Fruit fly (Drosophila melanogaster) whole organism, pupa: ENCODE measurements around the gene mura.

Source experiments
- CG10348 ChIP-seq: fragments of 200-800 bp; sonication (Bioruptor generic); IDR thresholded peaks from 2 replicates; pipeline ENCODE4 v1.3.6; 2022; ENCODE audit warnings: missing biosample characterization, missing genetic modification characterization
- CG12605 ChIP-seq: fragments of 200-800 bp; sonication (Bioruptor generic); IDR thresholded peaks from 2 replicates; pipeline ENCODE4 v1.3.6; 2022; ENCODE audit warnings: missing biosample characterization, missing genetic modification characterization
- CG13204 ChIP-seq: fragments of 200-800 bp; sonication (Bioruptor generic); optimal IDR thresholded peaks from 2 replicates; lab custom pipeline; 2018; ENCODE audit warnings: missing biosample characterization, mild to moderate bottlenecking, missing genetic modification characterization, moderate library complexity
- CG14655 ChIP-seq: fragments of 200-800 bp; sonication (Bioruptor generic); optimal IDR thresholded peaks from 3 replicates; lab custom pipeline; 2017; ENCODE audit warnings: mild to moderate bottlenecking, missing biosample characterization, missing genetic modification reagents, missing genetic modification characterization
- CG15710 ChIP-seq: fragments of 200-800 bp; sonication (Bioruptor generic); optimal IDR thresholded peaks from 2 replicates; lab custom pipeline; 2018; ENCODE audit warnings: missing biosample characterization, mild to moderate bottlenecking, missing genetic modification characterization, moderate library complexity
- CG17806 ChIP-seq: fragments of 200-800 bp; sonication (Bioruptor generic); optimal IDR thresholded peaks from 2 replicates; lab custom pipeline; 2018; ENCODE audit warnings: missing biosample characterization, mild to moderate bottlenecking, missing genetic modification characterization, moderate library complexity
- CG32121 ChIP-seq: fragments of 200-800 bp; sonication (Bioruptor generic); IDR thresholded peaks from 2 replicates; pipeline ENCODE4 v1.3.6; 2022; ENCODE audit warnings: missing biosample characterization, missing genetic modification characterization
- CG34367 ChIP-seq: fragments of 200-800 bp; sonication (Bioruptor generic); optimal IDR thresholded peaks from 2 replicates; lab custom pipeline; 2018; ENCODE audit warnings: missing biosample characterization, mild to moderate bottlenecking, missing genetic modification characterization
- CG4496 ChIP-seq: fragments of 200-800 bp; sonication (Bioruptor generic); IDR thresholded peaks from 3 replicates; pipeline ENCODE4 v1.3.6; 2022; ENCODE audit warnings: missing biosample characterization, missing genetic modification characterization
- CG8159 ChIP-seq: fragments of 200-800 bp; sonication (Bioruptor generic); optimal IDR thresholded peaks from 3 replicates; lab custom pipeline; 2018; ENCODE audit warnings: missing biosample characterization, mild to moderate bottlenecking, missing genetic modification characterization, moderate library complexity
- CG8301 ChIP-seq: fragments of 200-800 bp; sonication (Bioruptor generic); optimal IDR thresholded peaks from 2 replicates; lab custom pipeline; 2018; ENCODE audit warnings: missing biosample characterization, mild to moderate bottlenecking, missing genetic modification characterization
- CG9948 ChIP-seq: fragments of 200-800 bp; sonication (Bioruptor generic); optimal IDR thresholded peaks from 2 replicates; lab custom pipeline; 2018; ENCODE audit warnings: missing biosample characterization, mild to moderate bottlenecking, missing genetic modification characterization, moderate library complexity
- D1 ChIP-seq: fragments of 200-800 bp; sonication (Bioruptor generic); optimal IDR thresholded peaks from 2 replicates; lab custom pipeline; 2018; ENCODE audit warnings: missing biosample characterization, mild to moderate bottlenecking, missing genetic modification characterization, moderate library complexity
- EcR ChIP-seq: fragments of 200-800 bp; sonication (Bioruptor generic); optimal IDR thresholded peaks from 3 replicates; lab custom pipeline; 2019; ENCODE audit warnings: missing biosample characterization, missing genetic modification characterization, mild to moderate bottlenecking, moderate library complexity, missing genetic modification reagents
- Ets98B ChIP-seq: fragments of 200-800 bp; sonication (Bioruptor generic); IDR thresholded peaks from 2 replicates; pipeline ENCODE4 v1.3.6; 2022; ENCODE audit warnings: missing biosample characterization, missing genetic modification characterization
- Pif1A ChIP-seq: fragments of 200-800 bp; sonication (Bioruptor generic); optimal IDR thresholded peaks from 3 replicates; lab custom pipeline; 2016; ENCODE audit warnings: missing biosample characterization, missing genetic modification characterization
- Pif1B ChIP-seq: fragments of 200-800 bp; sonication (Bioruptor generic); optimal IDR thresholded peaks from 3 replicates; lab custom pipeline; 2016; ENCODE audit warnings: missing biosample characterization, missing genetic modification characterization
- Snoo ChIP-seq: fragments of 200-800 bp; sonication (Bioruptor generic); optimal IDR thresholded peaks from 3 replicates; lab custom pipeline; 2017; ENCODE audit warnings: missing biosample characterization, mild to moderate bottlenecking, missing genetic modification characterization, inconsistent platforms
- fd96Ca ChIP-seq: fragments of 200-800 bp; sonication (Bioruptor generic); IDR thresholded peaks from 3 replicates; pipeline ENCODE4 v1.3.6; 2022; ENCODE audit warnings: missing biosample characterization, missing genetic modification characterization
- rn ChIP-seq: fragments of 200-800 bp; sonication (Bioruptor generic); IDR thresholded peaks from 2 replicates; pipeline ENCODE4 v1.3.6; 2022; ENCODE audit warnings: missing biosample characterization, missing genetic modification characterization

mura gene

dm6 chr3R:9500193-9501051 is 51.2 kb downstream of the mura start:
- TF ChIP-seq EcR (GFP tag; lab: Kevin White, UChicago) (peak; percentile 91), CG8301 (tag; lab: Kevin White, UChicago) (no peak), CG4496 (GFP tag; lab: Robert Waterston, UW) (0 out of 3 replicates have a peak, but pooled peaks have one; percentile 12)

dm6 chr3R:9499238-9499637 is 52.4 kb downstream of the mura start:
- TF ChIP-seq CG13204 (GFP tag; lab: Kevin White, UChicago): no peak
- no peak for TF ChIP-seq CG10348 (GFP tag; lab: Robert Waterston, UW)
- no peak for TF ChIP-seq CG12605
- no peak for TF ChIP-seq CG32121
- no peak for TF ChIP-seq rn
- TF ChIP-seq Pif1B: no peak

dm6 chr3R:9496748-9497147 is 54.9 kb downstream of the mura start:
- TF ChIP-seq EcR (GFP tag; lab: Kevin White, UChicago) (no peak), CG15710 (tag; lab: Kevin White, UChicago) (peak; percentile 18), CG12605 (no peak), Ets98B (peak; percentile 50), Pif1A (GFP tag; lab: Kevin White, UChicago) (no peak), Pif1B (no peak), CG8301 (tag; lab: Kevin White, UChicago) (no peak), CG4496 (GFP tag; lab: Robert Waterston, UW) (0 out of 3 replicates have a peak, but pooled peaks have one; percentile 8), Snoo (peak; percentile 48), CG10348 (GFP tag; lab: Robert Waterston, UW) (no peak)

- no peak for TF ChIP-seq CG34367 (tag; lab: Kevin White, UChicago)
- no peak for TF ChIP-seq CG4496 (GFP tag; lab: Robert Waterston, UW)
- no peak for TF ChIP-seq CG17806
- TF ChIP-seq CG9948 (tag; lab: Kevin White, UChicago): no peak
- TF ChIP-seq D1 (tag; lab: Kevin White, UChicago): no peak
- TF ChIP-seq CG15710 (tag; lab: Kevin White, UChicago): no peak
Measured at dm6 chr3R:9494627-9495009, 57.0 kb downstream of the mura start, which contains the start of gene phu. Gene phu (plus strand): TSS chr3R:9494801.

- peak; percentile 34 for TF ChIP-seq CG15710 (tag; lab: Kevin White, UChicago)
- TF ChIP-seq CG9948 (tag; lab: Kevin White, UChicago): peak; percentile 3
- TF ChIP-seq CG13204 (GFP tag; lab: Kevin White, UChicago): peak; percentile 19
- TF ChIP-seq CG10348 (GFP tag; lab: Robert Waterston, UW): no peak
- peak; percentile 22 for TF ChIP-seq CG8301 (tag; lab: Kevin White, UChicago)
- peak; percentile 9 for TF ChIP-seq CG34367 (tag; lab: Kevin White, UChicago)
- TF ChIP-seq CG8159 (tag; lab: Kevin White, UChicago): peak; percentile 50
- peak; percentile 53 for TF ChIP-seq CG14655 (GFP tag; lab: Kevin White, UChicago)
- TF ChIP-seq fd96Ca (GFP tag; lab: Robert Waterston, UW): no peak
- TF ChIP-seq Snoo: no peak
Measured at dm6 chr3R:9493627-9494626, 57.7 kb downstream of the mura start, which contains the start of gene CG16779. Gene CG16779 (minus strand): TSS chr3R:9493677.

dm6 chr3R:9492100-9492499 is 59.5 kb downstream of the mura start:
- TF ChIP-seq EcR (GFP tag; lab: Kevin White, UChicago): no peak
- no peak for TF ChIP-seq CG12605
- no peak for TF ChIP-seq Ets98B
- TF ChIP-seq rn: no peak

dm6 chr3R:9491065-9491567 is 60.5 kb downstream of the mura start:
- no peak for TF ChIP-seq rn
- TF ChIP-seq CG14655 (GFP tag; lab: Kevin White, UChicago): no peak
- no peak for TF ChIP-seq EcR (GFP tag; lab: Kevin White, UChicago)
- peak; percentile 58 for TF ChIP-seq CG13204 (GFP tag; lab: Kevin White, UChicago)
- TF ChIP-seq CG8301 (tag; lab: Kevin White, UChicago): no peak
- no peak for TF ChIP-seq CG8159 (tag; lab: Kevin White, UChicago)
